Worm (Caenorhabditis elegans): Measurements from ENCODE around the gene C39D10.1.

DNA sequence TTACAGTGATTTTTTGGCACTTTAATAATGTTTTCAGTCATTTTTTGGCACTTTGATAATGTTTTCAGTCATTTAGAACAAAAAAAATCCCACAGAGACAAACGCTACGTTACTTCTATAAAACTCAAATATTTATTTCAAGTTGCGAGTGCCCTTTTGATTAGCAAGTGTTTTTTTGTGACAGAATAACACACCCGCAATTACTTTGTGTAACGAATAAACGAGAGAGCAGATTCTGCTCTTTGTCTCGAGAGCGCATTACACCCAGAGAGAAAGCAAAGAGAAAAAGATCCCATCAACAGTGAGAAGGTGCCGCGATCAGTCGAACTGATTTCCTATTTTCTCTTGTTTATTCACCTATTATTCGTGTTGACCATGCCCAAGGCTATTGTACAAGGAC lies 22.8 kb upstream of the C39D10.1 start, which contains the start of gene pcyt-2.2:
- no peak for TF ChIP-seq fos-1 (tag; optimal IDR thresholded peaks at IDR 0.05)
- TF ChIP-seq ceh-28 (tag; optimal IDR thresholded peaks at IDR 0.05) = no peak
- no peak for TF ChIP-seq nhr-28 (tag; optimal IDR thresholded peaks at IDR 0.05)
- no peak for TF ChIP-seq daf-12 (tag; optimal IDR thresholded peaks at IDR 0.05)
- no peak for TF ChIP-seq spr-3 (GFP tag; optimal IDR thresholded peaks at IDR 0.05)
